Worm (Caenorhabditis elegans): ENCODE results near the gene arrd-4.
"Not testable (repeated sequence)": the region's sequence is repeated elsewhere in the genome, so short reads cannot be mapped to it uniquely, and the experiment has no call there.

Gene arrd-4

ce11 chrII:9871061-9871460 lies 33.0 kb upstream of the arrd-4 start, which contains the start of gene chil-7:
Gene chil-7, minus strand, starts transcription at chrII:9871172.
- TF ChIP-seq unc-120 (tag; optimal IDR thresholded peaks at IDR 0.05; ENCODE audit: poor library complexity, severe bottlenecking) (no peak), pha-4 (tag; optimal IDR thresholded peaks at IDR 0.05) (no peak), ztf-11 (tag; optimal IDR thresholded peaks at IDR 0.05) (no peak), elt-3 (tag; optimal IDR thresholded peaks at IDR 0.05) (no peak), hlh-1 (tag; optimal IDR thresholded peaks at IDR 0.05) (no peak), bed-3 (GFP tag; optimal IDR thresholded peaks at IDR 0.05) (no peak), unc-62 (GFP tag; optimal IDR thresholded peaks at IDR 0.05) (no peak), mls-2 (tag; optimal IDR thresholded peaks at IDR 0.05) (no peak)

DNA sequence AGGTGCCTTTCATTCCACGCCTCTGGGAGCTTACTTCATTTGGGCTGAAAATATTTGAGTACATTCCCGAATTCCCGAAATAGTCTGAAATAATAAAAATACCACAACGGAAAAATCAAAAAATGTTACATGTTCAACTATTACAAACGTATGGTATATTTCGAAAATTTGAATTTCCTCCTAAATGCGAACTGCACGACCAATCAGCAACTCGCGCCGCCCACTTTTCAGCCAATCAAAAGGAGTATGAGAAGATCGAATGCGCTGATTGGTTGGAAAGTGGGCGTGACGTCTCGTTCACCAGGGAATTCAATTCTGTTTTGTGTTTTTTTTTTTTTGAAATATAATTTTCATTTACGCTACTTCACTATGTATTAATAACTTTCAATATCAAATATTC lies 30.6 kb upstream of the arrd-4 start, which contains the start of gene old-1:
TSS of gene old-1 (minus strand) at position 50 of the 400 bp plus-strand sequence.
- no peak for TF ChIP-seq unc-120 (tag; optimal IDR thresholded peaks at IDR 0.05; ENCODE audit: poor library complexity, severe bottlenecking)
- no peak for TF ChIP-seq zip-8 (tag; optimal IDR thresholded peaks at IDR 0.05)
- TF ChIP-seq mab-5 (tag; optimal IDR thresholded peaks at IDR 0.05): no peak
- TF ChIP-seq ham-2 (GFP tag; optimal IDR thresholded peaks at IDR 0.05): no peak
- TF ChIP-seq cnd-1 (tag; optimal IDR thresholded peaks at IDR 0.05): no peak
- TF ChIP-seq unc-39 (tag; optimal IDR thresholded peaks at IDR 0.05): no peak
- no peak for TF ChIP-seq lin-32 (GFP tag; optimal IDR thresholded peaks at IDR 0.05)
- TF ChIP-seq tbx-8 (GFP tag; optimal IDR thresholded peaks at IDR 0.05): no peak

DNA sequence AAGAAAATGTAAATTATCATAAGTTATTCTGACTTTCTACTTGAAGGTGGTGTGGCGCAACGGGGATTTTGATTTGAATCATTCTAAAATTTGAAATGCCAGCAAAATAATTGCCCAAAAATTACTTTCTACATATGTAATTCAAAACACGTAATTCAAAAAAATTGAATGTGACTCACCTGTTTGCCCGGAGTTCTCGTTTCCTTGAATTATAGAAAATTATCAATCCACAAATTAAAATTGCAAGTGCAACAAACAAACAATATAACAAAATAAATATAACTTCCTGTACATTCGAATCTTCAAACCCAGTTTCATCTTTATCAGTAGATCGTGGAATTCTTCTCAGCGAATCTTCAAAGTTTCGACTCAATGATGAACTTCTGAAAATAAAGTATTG lies 30.1 kb upstream of the arrd-4 start:
- TF ChIP-seq tbx-8 (GFP tag; optimal IDR thresholded peaks at IDR 0.05) (no peak), M03D4.4 (tag; optimal IDR thresholded peaks at IDR 0.05) (no peak), snpc-4 (tag; optimal IDR thresholded peaks at IDR 0.05) (no peak), ceh-39 (tag; optimal IDR thresholded peaks at IDR 0.05) (no peak), zip-8 (tag; optimal IDR thresholded peaks at IDR 0.05) (no peak), elt-1 (tag; optimal IDR thresholded peaks at IDR 0.05; ENCODE audit: borderline replicate concordance, insufficient read depth) (no peak), lin-32 (GFP tag; optimal IDR thresholded peaks at IDR 0.05) (no peak), ham-2 (GFP tag; optimal IDR thresholded peaks at IDR 0.05) (no peak), nhr-12 (tag; optimal IDR thresholded peaks at IDR 0.05) (no peak), bed-3 (GFP tag; optimal IDR thresholded peaks at IDR 0.05) (no peak), mls-2 (tag; optimal IDR thresholded peaks at IDR 0.05) (no peak), pha-4 (tag; optimal IDR thresholded peaks at IDR 0.05) (no peak), mep-1 (tag; optimal IDR thresholded peaks at IDR 0.05) (no peak)

DNA sequence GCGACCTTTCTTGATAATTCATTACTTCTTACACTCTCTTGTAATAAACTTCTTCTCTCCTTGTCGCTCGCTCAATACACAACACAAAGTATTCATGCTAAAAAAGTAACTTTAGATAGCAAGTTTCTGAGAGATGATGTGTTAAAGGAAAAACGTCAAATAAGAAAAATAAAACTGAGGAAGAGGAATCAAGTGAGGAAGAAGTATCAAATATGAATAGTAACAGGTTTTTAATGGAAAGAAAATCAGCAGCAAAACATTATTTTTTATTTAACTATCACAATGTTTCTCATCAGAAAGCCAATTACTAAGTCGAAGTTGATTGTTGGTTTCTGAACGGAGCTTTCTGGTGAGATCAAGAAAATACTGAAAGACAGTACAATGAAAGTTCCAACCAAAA lies 28.3 kb upstream of the arrd-4 start, which contains the start of gene chil-1:
TSS of gene chil-1 (minus strand) at position 101 of the 400 bp plus-strand sequence.
- TF ChIP-seq ceh-83 (GFP tag; optimal IDR thresholded peaks at IDR 0.05); ceh-39 (tag; optimal IDR thresholded peaks at IDR 0.05); lin-32 (GFP tag; optimal IDR thresholded peaks at IDR 0.05): not testable (repeated sequence)

DNA sequence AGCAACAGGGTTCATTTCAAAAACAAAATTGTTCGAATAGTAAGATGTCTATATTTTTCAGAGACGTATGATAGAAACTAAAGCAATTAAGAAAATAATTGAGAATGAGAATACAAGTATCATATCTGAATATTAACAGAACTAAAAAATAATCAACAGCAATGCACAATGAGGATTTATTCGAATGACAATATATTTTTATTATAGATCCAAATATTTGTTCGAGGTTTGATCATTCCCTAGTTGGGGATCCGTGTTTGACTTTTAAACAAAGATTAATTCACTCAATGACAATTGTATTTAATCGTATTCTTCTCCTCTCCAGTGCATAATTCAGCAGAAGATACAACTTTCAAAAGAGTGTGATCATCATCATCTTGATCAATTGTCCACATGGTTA lies 24.0 kb upstream of the arrd-4 start, which contains the start of gene C08H9.18:
TSS of gene C08H9.18 (minus strand) at position 101 of the 400 bp plus-strand sequence.
- TF ChIP-seq elt-1 (tag; optimal IDR thresholded peaks at IDR 0.05; ENCODE audit: borderline replicate concordance, insufficient read depth) (no peak), flh-1 (GFP tag; optimal IDR thresholded peaks at IDR 0.05) (no peak), lin-32 (GFP tag; optimal IDR thresholded peaks at IDR 0.05) (no peak), hlh-1 (tag; optimal IDR thresholded peaks at IDR 0.05) (no peak), lin-13 (tag; optimal IDR thresholded peaks at IDR 0.05) (no peak), sem-2 (GFP tag; optimal IDR thresholded peaks at IDR 0.05) (no peak), ztf-11 (tag; optimal IDR thresholded peaks at IDR 0.05) (no peak), bed-3 (GFP tag; optimal IDR thresholded peaks at IDR 0.05) (no peak), nhr-2 (tag; optimal IDR thresholded peaks at IDR 0.05) (no peak), ceh-83 (GFP tag; optimal IDR thresholded peaks at IDR 0.05) (no peak), zip-8 (tag; optimal IDR thresholded peaks at IDR 0.05) (no peak), ham-2 (GFP tag; optimal IDR thresholded peaks at IDR 0.05) (no peak)

DNA sequence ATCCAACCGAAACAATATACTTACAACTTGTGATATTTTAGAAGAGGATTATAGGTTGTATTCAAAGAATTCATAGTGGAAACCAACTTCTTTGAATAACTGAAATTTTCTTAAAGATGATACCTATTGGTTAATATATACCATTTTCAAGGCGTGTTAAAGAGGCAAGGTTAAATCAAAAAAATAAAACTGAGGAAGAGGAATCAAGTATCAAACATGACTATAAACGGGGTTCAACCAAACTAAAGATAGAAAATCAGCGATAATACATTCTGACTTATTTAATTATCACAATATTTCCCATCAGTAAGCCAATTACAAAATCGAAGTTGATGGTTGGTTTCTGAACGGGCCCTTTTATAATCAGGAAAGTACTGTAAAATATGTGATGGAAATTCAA lies 23.3 kb upstream of the arrd-4 start, which contains the start of gene chil-3:
TSS of gene chil-3 (minus strand) at position 101 of the 400 bp plus-strand sequence.
- no peak for TF ChIP-seq nhr-2 (tag; optimal IDR thresholded peaks at IDR 0.05)
- no peak for TF ChIP-seq tbx-8 (GFP tag; optimal IDR thresholded peaks at IDR 0.05)

DNA sequence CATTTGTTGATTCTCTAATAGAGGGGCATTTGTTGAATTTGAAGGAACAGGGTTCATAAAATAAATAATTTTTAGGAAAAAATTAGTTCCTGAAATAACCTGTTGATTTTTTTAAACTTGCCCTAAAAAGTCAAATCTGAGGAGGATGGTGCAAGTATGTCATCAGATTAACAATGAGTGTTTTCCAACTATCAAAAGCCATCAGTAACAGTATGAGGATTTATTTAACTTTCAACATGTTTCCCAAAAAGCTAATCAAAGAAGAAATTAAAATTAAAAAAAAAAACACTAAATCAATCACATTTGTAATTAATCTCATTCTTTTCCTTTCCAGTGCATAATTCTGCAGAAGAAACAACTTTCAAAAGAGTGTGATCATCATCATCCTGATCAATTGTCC lies 21.5 kb upstream of the arrd-4 start, which contains the start of gene chil-5:
TSS of gene chil-5 (minus strand) at position 101 of the 400 bp plus-strand sequence.
- no peak for TF ChIP-seq lin-32 (GFP tag; optimal IDR thresholded peaks at IDR 0.05)
- TF ChIP-seq tbx-8 (GFP tag; optimal IDR thresholded peaks at IDR 0.05): no peak
- no peak for TF ChIP-seq zip-8 (tag; optimal IDR thresholded peaks at IDR 0.05)
- TF ChIP-seq mab-5 (tag; optimal IDR thresholded peaks at IDR 0.05): no peak
- TF ChIP-seq unc-120 (tag; optimal IDR thresholded peaks at IDR 0.05; ENCODE audit: poor library complexity, severe bottlenecking): no peak
- no peak for TF ChIP-seq elt-3 (tag; optimal IDR thresholded peaks at IDR 0.05)
- TF ChIP-seq sptf-1 (tag; optimal IDR thresholded peaks at IDR 0.05): no peak
- TF ChIP-seq nhr-2 (tag; optimal IDR thresholded peaks at IDR 0.05): no peak
- TF ChIP-seq flh-1 (GFP tag; optimal IDR thresholded peaks at IDR 0.05): no peak
- no peak for TF ChIP-seq sem-2 (GFP tag; optimal IDR thresholded peaks at IDR 0.05)
- no peak for TF ChIP-seq hlh-1 (tag; optimal IDR thresholded peaks at IDR 0.05)
- no peak for TF ChIP-seq nhr-76 (tag; optimal IDR thresholded peaks at IDR 0.05)
- no peak for TF ChIP-seq nhr-28 (tag; optimal IDR thresholded peaks at IDR 0.05)
- TF ChIP-seq mls-2 (tag; optimal IDR thresholded peaks at IDR 0.05): no peak
- TF ChIP-seq ceh-43 (GFP tag; optimal IDR thresholded peaks at IDR 0.05): no peak
- TF ChIP-seq cnd-1 (tag; optimal IDR thresholded peaks at IDR 0.05): no peak
- TF ChIP-seq bed-3 (GFP tag; optimal IDR thresholded peaks at IDR 0.05): no peak
- no peak for TF ChIP-seq M03D4.4 (tag; optimal IDR thresholded peaks at IDR 0.05)
- no peak for TF ChIP-seq unc-39 (tag; optimal IDR thresholded peaks at IDR 0.05)
